Fruit fly (Drosophila melanogaster): ENCODE results near the gene unc79.

DNA sequence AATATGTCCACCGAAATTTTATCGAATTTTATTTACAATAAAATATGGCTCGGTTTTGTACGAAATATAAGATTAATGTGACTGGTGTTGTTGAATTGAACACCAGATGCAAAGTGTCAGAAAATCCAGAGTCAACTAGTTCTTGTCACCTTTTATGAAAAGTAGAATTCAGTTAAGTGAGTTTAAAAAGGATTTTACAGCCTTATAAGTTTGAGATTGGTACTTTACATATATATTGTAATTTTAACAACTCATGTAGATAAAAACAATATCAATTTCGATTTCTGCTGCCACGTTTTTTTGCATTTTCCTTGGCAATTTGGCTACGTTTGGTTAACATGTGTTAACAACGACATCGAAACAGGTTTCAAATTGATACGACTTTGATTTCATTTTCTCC is 2.1 kb upstream of the unc79 start, which contains the start of gene CG5217:
- TF ChIP-seq CTCF (optimal IDR thresholded peaks at IDR 0.05) (no peak), CG8478 (optimal IDR thresholded peaks at IDR 0.05) (no peak)
